Worm (Caenorhabditis elegans) whole organism, mixed stage, embryonic: ENCODE data around the gene T13F2.2.
A peak's percentile ranks its signal among the peaks of the same experiment; 100 is the strongest.

Experiments used
- bed-3 ChIP-seq: fragments of 200-800 bp; sonication (Bioruptor generic); optimal IDR thresholded peaks from 3 replicates; lab custom pipeline; 2018; ENCODE audit warnings: mild to moderate bottlenecking, missing genetic modification characterization, moderate library complexity, missing compliant biosample characterization
- blmp-1 ChIP-seq: fragments of 150-350 bp; optimal IDR thresholded peaks from 2 replicates; lab custom pipeline; 2014; ENCODE audit warnings: missing biosample characterization, missing genetic modification characterization
- ceh-39 ChIP-seq: fragments of 150-350 bp; optimal IDR thresholded peaks from 2 replicates; lab custom pipeline; 2014; ENCODE audit warnings: missing biosample characterization, missing genetic modification characterization
- ceh-43 ChIP-seq: fragments of 200-800 bp; sonication (Bioruptor generic); optimal IDR thresholded peaks from 2 replicates; lab custom pipeline; 2018; ENCODE audit warnings: mild to moderate bottlenecking, missing genetic modification characterization, moderate library complexity, missing compliant biosample characterization
- ceh-83 ChIP-seq: fragments of 200-800 bp; sonication (Bioruptor generic); optimal IDR thresholded peaks from 2 replicates; lab custom pipeline; 2018; ENCODE audit warnings: mild to moderate bottlenecking, missing genetic modification characterization, missing compliant biosample characterization
- ces-1 ChIP-seq: fragments of 150-350 bp; optimal IDR thresholded peaks from 2 replicates; lab custom pipeline; 2014; ENCODE audit warnings: missing biosample characterization, missing genetic modification reagents, missing genetic modification characterization
- cnd-1 ChIP-seq: fragments of 200-800 bp; sonication (Bioruptor generic); optimal IDR thresholded peaks from 2 replicates; lab custom pipeline; 2018; ENCODE audit warnings: mild to moderate bottlenecking, missing genetic modification characterization, missing compliant biosample characterization
- drap-1 ChIP-seq: fragments of 200-800 bp; sonication (Bioruptor generic); optimal IDR thresholded peaks from 3 replicates; lab custom pipeline; 2018; ENCODE audit warnings: mild to moderate bottlenecking, missing genetic modification characterization, missing compliant biosample characterization
- elt-3 ChIP-seq: fragments of 150-350 bp; optimal IDR thresholded peaks from 2 replicates; lab custom pipeline; 2014; ENCODE audit warnings: missing biosample characterization, missing genetic modification characterization
- flh-1 ChIP-seq: fragments of 200-800 bp; sonication (Bioruptor generic); optimal IDR thresholded peaks from 2 replicates; lab custom pipeline; 2018; ENCODE audit warnings: mild to moderate bottlenecking, missing genetic modification characterization, moderate library complexity, missing compliant biosample characterization
- ham-2 ChIP-seq: fragments of 200-800 bp; sonication (Bioruptor generic); optimal IDR thresholded peaks from 2 replicates; lab custom pipeline; 2018; ENCODE audit warnings: mild to moderate bottlenecking, missing genetic modification characterization, missing compliant biosample characterization
- hlh-1 ChIP-seq: fragments of 150-350 bp; optimal IDR thresholded peaks from 2 replicates; lab custom pipeline; 2014; ENCODE audit warnings: missing biosample characterization, missing genetic modification reagents, missing genetic modification characterization
- lin-32 ChIP-seq: fragments of 200-800 bp; sonication (Bioruptor generic); optimal IDR thresholded peaks from 2 replicates; lab custom pipeline; 2018; ENCODE audit warnings: mild to moderate bottlenecking, missing genetic modification characterization, missing compliant biosample characterization
- lsy-2 ChIP-seq: fragments of 150-350 bp; optimal IDR thresholded peaks from 2 replicates; lab custom pipeline; 2014; ENCODE audit warnings: missing biosample characterization, missing genetic modification characterization
- mab-5 ChIP-seq: fragments of 150-350 bp; optimal IDR thresholded peaks from 2 replicates; lab custom pipeline; 2014; ENCODE audit warnings: missing biosample characterization, missing genetic modification characterization
- mep-1 ChIP-seq: fragments of 150-350 bp; optimal IDR thresholded peaks from 2 replicates; lab custom pipeline; 2017; ENCODE audit warnings: missing biosample characterization, missing genetic modification reagents, missing genetic modification characterization, inconsistent platforms
- mls-2 ChIP-seq: sonication (generic microtip); optimal IDR thresholded peaks from 2 replicates; lab custom pipeline; 2016; ENCODE audit warnings: mild to moderate bottlenecking, missing genetic modification characterization, moderate library complexity, missing compliant biosample characterization
- nhr-12 ChIP-seq: fragments of 150-350 bp; optimal IDR thresholded peaks from 2 replicates; lab custom pipeline; 2014; ENCODE audit warnings: missing biosample characterization, missing genetic modification characterization
- nhr-28 ChIP-seq: fragments of 150-350 bp; optimal IDR thresholded peaks from 2 replicates; lab custom pipeline; 2014; ENCODE audit warnings: missing biosample characterization, missing genetic modification characterization
- sem-2 ChIP-seq: fragments of 200-800 bp; sonication (Bioruptor generic); optimal IDR thresholded peaks from 2 replicates; lab custom pipeline; 2018; ENCODE audit warnings: mild to moderate bottlenecking, missing genetic modification characterization, missing compliant biosample characterization
- snpc-4 ChIP-seq: fragments of 150-350 bp; optimal IDR thresholded peaks from 2 replicates; lab custom pipeline; 2014; ENCODE audit warnings: missing biosample characterization, missing genetic modification characterization
- sptf-1 ChIP-seq: sonication (generic microtip); optimal IDR thresholded peaks from 2 replicates; lab custom pipeline; 2017; ENCODE audit warnings: mild to moderate bottlenecking, missing genetic modification characterization, moderate library complexity, missing compliant biosample characterization
- tbx-8 ChIP-seq: fragments of 200-800 bp; sonication (Bioruptor generic); optimal IDR thresholded peaks from 2 replicates; lab custom pipeline; 2018; ENCODE audit warnings: mild to moderate bottlenecking, missing genetic modification characterization, moderate library complexity, missing compliant biosample characterization
- unc-120 ChIP-seq: sonication (generic microtip); optimal IDR thresholded peaks from 2 replicates; lab custom pipeline; 2017; ENCODE audit warnings: missing genetic modification characterization, missing compliant biosample characterization; ENCODE audit not compliant: poor library complexity, severe bottlenecking
- unc-39 ChIP-seq: fragments of 150-350 bp; optimal IDR thresholded peaks from 2 replicates; lab custom pipeline; 2014; ENCODE audit warnings: missing biosample characterization, missing genetic modification characterization
- unc-62 ChIP-seq: fragments of 150-350 bp; optimal IDR thresholded peaks from 2 replicates; lab custom pipeline; 2014; ENCODE audit warnings: missing biosample characterization, missing genetic modification reagents, missing genetic modification characterization
- zip-8 ChIP-seq: fragments of 150-350 bp; optimal IDR thresholded peaks from 2 replicates; lab custom pipeline; 2014; ENCODE audit warnings: missing biosample characterization, missing genetic modification characterization
- ztf-11 ChIP-seq: fragments of 150-350 bp; optimal IDR thresholded peaks from 2 replicates; lab custom pipeline; 2014; ENCODE audit warnings: missing biosample characterization, missing genetic modification characterization

Gene T13F2.2

ce11 chrIV:9801418-9801817 lies 4.3 kb upstream of the T13F2.2 start:
- no peak for TF ChIP-seq snpc-4 (tag; lab: Kevin White, UChicago)
- no peak for TF ChIP-seq mep-1
- TF ChIP-seq cnd-1 (tag; lab: Kevin White, UChicago), result no peak
- no peak for TF ChIP-seq zip-8 (tag; lab: Kevin White, UChicago)
- no peak for TF ChIP-seq sem-2 (GFP tag; lab: Kevin White, UChicago)
- no peak for TF ChIP-seq nhr-28 (tag; lab: Kevin White, UChicago)
- TF ChIP-seq unc-62 (GFP tag; lab: Kevin White, UChicago), result no peak
- TF ChIP-seq unc-39 (tag; lab: Kevin White, UChicago), result no peak
- no peak for TF ChIP-seq elt-3
- TF ChIP-seq ztf-11 (tag; lab: Kevin White, UChicago), result no peak
- no peak for TF ChIP-seq hlh-1
- TF ChIP-seq drap-1 (GFP tag; lab: Kevin White, UChicago), result no peak
- TF ChIP-seq unc-120 (tag; lab: Kevin White, UChicago), result no peak
- no peak for TF ChIP-seq tbx-8 (GFP tag; lab: Kevin White, UChicago)
- TF ChIP-seq mab-5 (tag; lab: Kevin White, UChicago), result no peak
- no peak for TF ChIP-seq ceh-39 (tag; lab: Kevin White, UChicago)
- TF ChIP-seq ham-2 (GFP tag; lab: Kevin White, UChicago), result no peak
- TF ChIP-seq, all 35 proteins: peak for 0

ce11 chrIV:9799664-9800063 lies 2.5 kb upstream of the T13F2.2 start:
- no peak for TF ChIP-seq lin-32

- TF ChIP-seq blmp-1, result no peak
- no peak for TF ChIP-seq mab-5 (tag; lab: Kevin White, UChicago)
- TF ChIP-seq ham-2 (GFP tag; lab: Kevin White, UChicago), result no peak
- no peak for TF ChIP-seq unc-39 (tag; lab: Kevin White, UChicago)
- TF ChIP-seq ceh-39 (tag; lab: Kevin White, UChicago), result no peak
- no peak for TF ChIP-seq unc-120 (tag; lab: Kevin White, UChicago)
- no peak for TF ChIP-seq nhr-12 (tag; lab: Kevin White, UChicago)
- TF ChIP-seq ceh-43 (GFP tag; lab: Kevin White, UChicago), result no peak
- no peak for TF ChIP-seq bed-3 (GFP tag; lab: Kevin White, UChicago)
- no peak for TF ChIP-seq lsy-2 (tag; lab: Kevin White, UChicago)
- TF ChIP-seq nhr-28 (tag; lab: Kevin White, UChicago), result no peak
These were observed 2.0 kb upstream of the T13F2.2 start, which contains the start of gene fat-4 for ce11 chrIV:9799129-9799528. TSS of gene fat-4 (plus strand) at chrIV:9799429.

DNA sequence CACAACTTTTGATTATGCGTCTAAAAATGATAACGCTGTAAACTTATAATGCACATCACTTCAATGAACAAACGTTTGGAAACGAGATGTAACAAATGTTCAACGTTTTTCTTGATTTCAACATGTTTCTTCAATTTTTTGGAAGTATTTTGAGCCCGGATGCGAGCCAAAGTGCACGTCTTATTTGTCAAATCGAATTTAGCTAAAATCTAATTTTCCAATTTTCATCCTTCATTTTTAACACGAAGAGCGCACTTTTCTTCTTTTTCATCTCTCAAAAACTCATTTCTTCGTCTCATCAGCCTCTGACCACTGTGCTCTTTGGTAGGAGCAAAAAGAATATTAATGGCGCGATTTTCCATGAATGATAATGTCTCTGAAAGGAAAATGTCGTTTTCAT lies 1.2 kb upstream of the T13F2.2 start:
- TF ChIP-seq zip-8 (tag; lab: Kevin White, UChicago) (no peak), ceh-83 (no peak), ces-1 (GFP tag; lab: Kevin White, UChicago) (peak; percentile 94)

DNA sequence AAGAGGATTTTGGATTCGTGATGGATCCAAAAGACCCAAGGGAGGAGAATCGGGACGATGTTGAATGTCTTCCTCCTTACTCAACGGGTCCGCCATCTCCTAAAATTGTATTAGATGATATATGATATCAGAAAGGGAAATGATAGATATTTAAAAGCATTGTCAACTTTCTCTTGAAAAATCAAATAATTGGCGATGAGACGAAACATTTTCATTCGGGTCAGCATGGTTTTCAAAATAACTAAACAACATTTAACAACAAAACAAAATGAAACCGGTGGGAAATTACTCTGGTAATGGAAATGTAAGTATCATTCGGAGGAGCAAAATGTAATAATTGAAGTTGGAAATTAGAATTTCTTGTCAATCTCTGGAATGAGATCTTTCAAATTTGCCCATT lies 660 bp downstream of the T13F2.2 start, which contains the start of gene pis-1:
pis-1 (minus strand) TSS at position 101 of the 400 bp plus-strand sequence.
- TF ChIP-seq tbx-8 (GFP tag; lab: Kevin White, UChicago), result no peak

- TF ChIP-seq mls-2 (tag; lab: Kevin White, UChicago) (no peak), nhr-28 (tag; lab: Kevin White, UChicago) (no peak), unc-120 (tag; lab: Kevin White, UChicago) (no peak), mep-1 (no peak), snpc-4 (tag; lab: Kevin White, UChicago) (no peak), unc-62 (GFP tag; lab: Kevin White, UChicago) (no peak), bed-3 (GFP tag; lab: Kevin White, UChicago) (no peak), sptf-1 (tag; lab: Kevin White, UChicago) (no peak), tbx-8 (GFP tag; lab: Kevin White, UChicago) (no peak), cnd-1 (tag; lab: Kevin White, UChicago) (no peak), flh-1 (GFP tag; lab: Kevin White, UChicago) (no peak), unc-39 (tag; lab: Kevin White, UChicago) (no peak), hlh-1 (no peak)
- TF ChIP-seq, all 35 proteins: peak for 0
These were observed 1.9 kb downstream of the T13F2.2 start for ce11 chrIV:9795250-9795649.
